Worm (Caenorhabditis elegans): ENCODE data around the gene olrn-1.

DNA sequence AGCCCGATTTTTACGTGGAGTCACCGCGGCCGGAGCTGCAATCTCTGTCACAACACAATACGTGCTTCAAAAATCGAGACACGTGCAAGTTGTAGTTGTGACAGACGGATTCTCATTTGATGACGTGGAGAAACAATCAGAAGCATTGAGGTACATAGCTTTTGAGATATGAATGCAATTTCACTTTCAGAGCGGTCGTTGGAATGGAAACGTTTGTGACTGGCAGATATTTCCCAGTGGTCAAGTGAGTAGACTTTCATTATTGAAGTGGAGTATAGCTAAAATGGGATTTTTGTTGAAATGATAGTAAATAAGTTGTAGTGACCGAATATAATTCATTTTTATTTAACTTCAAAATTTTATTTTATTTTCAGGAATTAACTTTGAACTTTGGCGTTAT is 46.4 kb upstream of the olrn-1 start:
- TF ChIP-seq dmd-4 (tag; optimal IDR thresholded peaks at IDR 0.05; ENCODE audit: borderline replicate concordance) (no peak), ceh-2 (tag; optimal IDR thresholded peaks at IDR 0.05) (no peak), pqm-1 (tag; optimal IDR thresholded peaks at IDR 0.05) (no peak)

Measured in whole organism, late embryonic.